Worm (Caenorhabditis elegans): Measurements from ENCODE around the gene micu-1.

- no peak for TF ChIP-seq rnt-1 (tag; optimal IDR thresholded peaks at IDR 0.05)
- TF ChIP-seq pax-1 (tag; optimal IDR thresholded peaks at IDR 0.05) = no peak
- no peak for TF ChIP-seq lim-6 (tag; optimal IDR thresholded peaks at IDR 0.05)
- TF ChIP-seq C08G9.2 (tag; optimal IDR thresholded peaks at IDR 0.05) = no peak
- TF ChIP-seq pha-4 (tag; optimal IDR thresholded peaks at IDR 0.05) = no peak
- TF ChIP-seq unc-3 (GFP tag; conservative IDR thresholded peaks at IDR 0.05) = no peak
- no peak for TF ChIP-seq unc-3 (tag; optimal IDR thresholded peaks at IDR 0.05)
- TF ChIP-seq dve-1 (tag; optimal IDR thresholded peaks at IDR 0.05) = no peak
- no peak for TF ChIP-seq F13H6.1 (tag; optimal IDR thresholded peaks at IDR 0.05)
- no peak for TF ChIP-seq nhr-11 (tag; optimal IDR thresholded peaks at IDR 0.05)
- no peak for TF ChIP-seq elt-2 (tag; optimal IDR thresholded peaks at IDR 0.05)
- TF ChIP-seq nfya-1 (tag; optimal IDR thresholded peaks at IDR 0.05) = no peak
- no peak for TF ChIP-seq gmeb-2 (tag; optimal IDR thresholded peaks at IDR 0.05)
- TF ChIP-seq sox-4 (tag; optimal IDR thresholded peaks at IDR 0.05) = no peak
- no peak for TF ChIP-seq tbx-2 (tag; optimal IDR thresholded peaks at IDR 0.05)
Measured at ce11 chrIV:13255886-13256285, 41.8 kb upstream of the micu-1 start, which contains the start of gene bus-12.

Measured in whole organism, late embryonic.